Fruit fly (Drosophila melanogaster) whole organism, embryonic: ENCODE data around the gene CG7896.

Experiments used
- H15 ChIP-seq: fragments of 200-800 bp; sonication (Bioruptor generic); IDR thresholded peaks from 3 replicates; pipeline ENCODE4 v1.3.6; 2022; ENCODE audit warnings: missing biosample characterization, missing genetic modification characterization
- Ssrp ChIP-seq: fragments of 200-800 bp; sonication (Bioruptor generic); optimal IDR thresholded peaks from 2 replicates; lab custom pipeline; 2018; ENCODE audit warnings: missing biosample characterization, mild to moderate bottlenecking, missing genetic modification characterization, moderate library complexity

DNA sequence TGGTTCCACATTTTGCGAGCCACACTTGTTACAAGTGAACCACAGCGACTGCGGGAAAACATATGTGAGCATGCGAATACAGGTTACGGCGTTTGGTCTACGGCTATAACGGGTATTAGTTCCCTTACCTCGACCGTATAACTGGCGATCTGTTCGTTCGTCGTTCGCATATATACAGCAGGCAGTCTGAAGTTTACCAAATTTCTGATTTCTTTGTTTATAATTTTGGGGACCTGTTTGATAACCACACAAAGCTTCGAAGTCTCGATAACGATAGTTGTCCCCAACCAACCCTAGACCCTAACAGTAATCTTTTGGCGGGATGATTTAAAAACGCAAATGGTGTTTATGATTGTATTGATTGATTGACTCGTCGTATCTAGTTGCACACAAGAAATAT, 9.9 kb downstream of the CG7896 start, which contains the start of gene Acph-1:
- no peak for TF ChIP-seq Ssrp
- no peak for TF ChIP-seq H15 (GFP tag; lab: Robert Waterston, UW)
